Worm (Caenorhabditis elegans): Measurements from ENCODE around the gene rdy-2.
A peak's percentile ranks its signal among the peaks of the same experiment; 100 is the strongest.

rdy-2 gene

ce11 chrV:13620676-13621075 lies 19.9 kb upstream of the rdy-2 start, which contains the start of gene F53F4.15:
TSS of gene F53F4.15 (plus strand) at chrV:13620976.
- no peak for TF ChIP-seq fkh-10 (GFP tag; optimal IDR thresholded peaks at IDR 0.05)
- no peak for TF ChIP-seq jun-1 (tag; optimal IDR thresholded peaks at IDR 0.05)
- no peak for TF ChIP-seq nhr-237 (tag; optimal IDR thresholded peaks at IDR 0.05)
- TF ChIP-seq egl-5 (tag; optimal IDR thresholded peaks at IDR 0.05), result no peak
- no peak for TF ChIP-seq ceh-82 (tag; optimal IDR thresholded peaks at IDR 0.05)
- no peak for TF ChIP-seq egl-27 (tag; optimal IDR thresholded peaks at IDR 0.05)
- TF ChIP-seq sea-2 (GFP tag; optimal IDR thresholded peaks at IDR 0.05), result no peak
- no peak for TF ChIP-seq nhr-23 (tag; optimal IDR thresholded peaks at IDR 0.05)
- TF ChIP-seq elt-3 (tag; optimal IDR thresholded peaks at IDR 0.05), result no peak
- TF ChIP-seq hmg-11 (tag; optimal IDR thresholded peaks at IDR 0.05), result no peak
- no peak for TF ChIP-seq lsy-12 (tag; optimal IDR thresholded peaks at IDR 0.05)
- TF ChIP-seq aly-2 (tag; optimal IDR thresholded peaks at IDR 0.05), result no peak

DNA sequence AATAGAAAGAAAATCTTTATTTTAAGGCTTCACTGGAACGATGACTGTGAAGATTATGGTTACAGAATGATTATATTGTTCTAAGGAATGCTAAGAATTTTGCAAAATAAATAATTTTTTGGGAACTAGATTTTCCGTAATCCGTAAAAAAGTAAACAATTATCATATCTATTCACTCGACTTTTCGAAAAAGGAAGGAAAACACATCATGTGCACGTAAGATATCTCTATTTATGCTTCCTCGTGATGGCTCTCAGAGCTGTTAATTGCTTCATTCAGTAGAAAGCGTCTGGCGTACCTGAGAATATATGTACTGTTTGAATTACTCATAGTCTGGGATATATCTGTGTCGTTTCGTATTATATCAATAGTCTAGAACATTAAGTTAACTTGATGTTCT lies 19.0 kb upstream of the rdy-2 start, which contains the start of gene srd-11:
Gene srd-11, minus strand, starts transcription at position 101 of the 400 bp plus-strand sequence.
- TF ChIP-seq lin-39 (tag; optimal IDR thresholded peaks at IDR 0.05) (no peak), nhr-11 (tag; optimal IDR thresholded peaks at IDR 0.05) (no peak), nhr-67 (tag; optimal IDR thresholded peaks at IDR 0.05) (no peak), snpc-4 (tag; optimal IDR thresholded peaks at IDR 0.05) (no peak), skn-1 (tag; optimal IDR thresholded peaks at IDR 0.05) (no peak), zag-1 (tag; optimal IDR thresholded peaks at IDR 0.05) (no peak), tbx-2 (tag; optimal IDR thresholded peaks at IDR 0.05) (no peak), nhr-77 (tag; optimal IDR thresholded peaks at IDR 0.05) (no peak), mdl-1 (tag; optimal IDR thresholded peaks at IDR 0.05) (no peak), lin-15B (tag; optimal IDR thresholded peaks at IDR 0.05) (no peak), ama-1 (optimal IDR thresholded peaks at IDR 0.05) (no peak), fkh-2 (tag; optimal IDR thresholded peaks at IDR 0.05) (no peak), pha-4 (tag; optimal IDR thresholded peaks at IDR 0.05) (no peak), ceh-16 (tag; optimal IDR thresholded peaks at IDR 0.05) (no peak), ceh-9 (tag; optimal IDR thresholded peaks at IDR 0.05) (no peak)

DNA sequence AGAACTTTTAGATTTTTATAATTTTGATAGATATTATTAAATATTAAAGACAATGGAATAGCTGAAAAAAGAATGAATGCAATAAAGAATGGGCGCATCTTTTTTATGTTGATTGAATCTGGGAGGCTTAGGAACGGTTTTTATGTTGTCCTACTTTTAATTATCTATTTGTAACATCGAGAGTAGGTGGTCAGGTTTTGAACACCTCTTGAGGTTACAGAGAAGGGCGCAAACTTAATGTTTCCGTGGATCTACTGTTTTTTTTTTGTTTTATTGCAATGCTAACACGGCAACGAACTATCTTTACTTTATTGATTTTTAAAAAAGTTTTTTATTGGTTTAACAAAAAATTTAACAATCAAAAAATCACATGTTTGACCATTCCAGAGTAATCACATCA lies 13.1 kb upstream of the rdy-2 start, which contains the start of gene F53F4.7:
Gene F53F4.7, minus strand, starts transcription at position 101 of the 400 bp plus-strand sequence.
- no peak for TF ChIP-seq elt-1 (tag; optimal IDR thresholded peaks at IDR 0.05)
- TF ChIP-seq nhr-76 (tag; optimal IDR thresholded peaks at IDR 0.05), result no peak
- no peak for TF ChIP-seq nhr-25 (tag; optimal IDR thresholded peaks at IDR 0.05)
- no peak for TF ChIP-seq pha-4 (tag; optimal IDR thresholded peaks at IDR 0.05)
- no peak for TF ChIP-seq nhr-237 (tag; optimal IDR thresholded peaks at IDR 0.05)

DNA sequence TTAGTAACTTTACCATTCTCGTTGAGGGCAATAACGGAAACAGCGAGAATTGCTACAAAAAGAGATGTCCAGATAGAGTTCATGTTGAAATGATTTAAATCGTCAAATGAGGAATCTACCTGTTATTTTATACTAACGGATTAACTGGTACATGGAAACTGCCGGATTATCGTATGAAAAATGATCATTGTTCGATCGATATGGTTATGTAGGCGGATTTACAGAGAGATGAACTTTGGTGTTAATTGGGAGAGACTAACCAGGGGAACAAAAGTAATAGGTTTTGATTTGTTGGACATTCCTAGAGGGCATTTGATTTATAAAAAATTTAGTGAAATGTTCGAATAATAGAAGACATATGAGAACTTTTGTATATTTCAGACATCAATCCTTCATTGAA lies 11.0 kb upstream of the rdy-2 start, which contains the start of gene spig-9:
Gene spig-9, minus strand, starts transcription at position 101 of the 400 bp plus-strand sequence.
- TF ChIP-seq tbx-2 (tag; optimal IDR thresholded peaks at IDR 0.05), result no peak
- TF ChIP-seq nhr-28 (tag; optimal IDR thresholded peaks at IDR 0.05), result no peak
- TF ChIP-seq ztf-4 (tag; optimal IDR thresholded peaks at IDR 0.05), result no peak
- TF ChIP-seq nhr-77 (tag; optimal IDR thresholded peaks at IDR 0.05), result no peak
- TF ChIP-seq fkh-2 (tag; optimal IDR thresholded peaks at IDR 0.05), result no peak
- TF ChIP-seq R02D3.7 (tag; optimal IDR thresholded peaks at IDR 0.05), result no peak
- no peak for TF ChIP-seq nhr-23 (tag; optimal IDR thresholded peaks at IDR 0.05)
- TF ChIP-seq elt-3 (tag; optimal IDR thresholded peaks at IDR 0.05), result no peak
- no peak for TF ChIP-seq nhr-11 (tag; optimal IDR thresholded peaks at IDR 0.05)
- no peak for TF ChIP-seq nfya-1 (tag; optimal IDR thresholded peaks at IDR 0.05; ENCODE audit: insufficient read depth)
- no peak for TF ChIP-seq ceh-9 (tag; optimal IDR thresholded peaks at IDR 0.05)
- TF ChIP-seq pqm-1 (tag; optimal IDR thresholded peaks at IDR 0.05), result no peak
- no peak for TF ChIP-seq pha-4 (tag; optimal IDR thresholded peaks at IDR 0.05)
- TF ChIP-seq ztf-11 (tag; optimal IDR thresholded peaks at IDR 0.05), result no peak

DNA sequence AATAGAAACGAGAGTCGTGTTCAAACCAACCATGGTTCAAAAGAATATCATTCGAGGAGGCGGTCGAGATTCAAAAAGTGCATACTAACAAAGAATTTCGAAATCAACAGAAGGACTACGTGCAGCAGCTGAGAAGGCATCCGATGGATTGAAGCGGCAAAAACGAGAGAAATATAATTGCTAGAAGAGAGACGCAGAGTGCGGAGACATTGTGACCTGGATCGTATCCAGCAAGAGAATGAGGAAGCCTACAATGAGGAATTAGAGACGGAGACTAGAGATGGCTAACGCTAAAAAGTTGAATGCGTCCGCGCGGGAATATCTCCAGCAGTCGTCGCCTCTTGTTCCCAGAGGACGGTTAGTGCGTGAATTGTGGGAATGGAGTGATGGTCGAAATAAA lies 9.0 kb upstream of the rdy-2 start:
- peak; percentile 66 for TF ChIP-seq nhr-23 (tag; optimal IDR thresholded peaks at IDR 0.05)
- TF ChIP-seq skn-1 (tag; optimal IDR thresholded peaks at IDR 0.05), result no peak

Data from whole organism, L3 larva.